Worm (Caenorhabditis elegans): ENCODE results near the gene K02E11.6.
"Not testable (repeated sequence)": the region's sequence is repeated elsewhere in the genome, so short reads cannot be mapped to it uniquely, and the experiment has no call there.

The K02E11.6 gene

DNA sequence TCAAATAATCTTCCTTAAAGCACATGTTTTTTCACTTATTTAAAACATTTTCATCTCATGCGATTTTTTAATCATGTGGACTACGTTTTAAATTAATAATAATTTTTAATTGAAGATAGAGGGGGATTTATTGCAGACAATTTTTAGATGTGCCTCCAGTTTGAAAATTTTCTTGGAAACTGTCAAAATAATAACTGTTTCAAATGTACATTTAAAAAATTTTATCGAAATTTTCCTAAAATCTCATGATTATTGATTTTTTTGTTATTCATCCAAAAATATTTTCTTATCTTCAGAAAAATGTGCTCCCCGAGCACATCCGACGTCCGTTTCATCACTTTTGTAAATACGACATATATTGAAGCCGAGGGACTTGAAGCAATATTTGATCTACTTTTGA lies 8.2 kb downstream of the K02E11.6 start, which contains the start of gene sre-8:
Gene sre-8 (plus strand): TSS at position 301 of the 400 bp plus-strand sequence.
- no peak for TF ChIP-seq unc-62 (GFP tag; optimal IDR thresholded peaks at IDR 0.05)

- TF ChIP-seq unc-62 (GFP tag; optimal IDR thresholded peaks at IDR 0.05): no peak
Observed at ce11 chrV:14260831-14261230, 12.2 kb downstream of the K02E11.6 start, which contains the start of gene F40G12.2. F40G12.2 (minus strand) TSS chrV:14260931.

DNA sequence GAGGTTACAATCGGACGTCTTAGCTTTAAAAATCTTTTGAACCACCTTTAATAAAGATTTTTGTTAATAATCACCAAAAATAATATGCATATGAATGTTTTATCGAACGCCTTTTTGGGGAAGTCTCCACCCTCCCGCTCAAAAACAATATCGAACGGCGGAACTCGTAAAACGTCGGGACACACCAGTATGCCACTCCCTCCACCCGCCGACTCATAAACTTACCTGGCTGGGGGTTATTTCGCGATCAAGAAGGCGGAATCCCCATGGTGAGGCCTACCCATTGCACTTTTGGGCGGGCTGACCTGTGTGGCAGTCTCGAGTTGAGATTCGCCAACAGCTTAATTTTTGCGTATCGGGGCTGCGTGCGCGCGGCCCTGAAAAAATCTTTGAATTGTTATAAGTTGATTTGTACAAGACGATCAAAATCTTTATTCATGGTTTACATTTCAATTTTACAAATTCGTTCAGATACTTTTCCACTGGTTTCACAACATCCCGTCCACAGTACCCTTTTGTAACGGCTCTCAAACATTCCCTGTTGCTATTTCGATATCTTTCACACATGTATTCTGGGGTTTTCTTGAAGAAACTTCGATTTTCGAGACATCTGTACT lies 18.8 kb downstream of the K02E11.6 start:
- TF ChIP-seq unc-62 (GFP tag; optimal IDR thresholded peaks at IDR 0.05): no peak

- no peak for TF ChIP-seq unc-62 (GFP tag; optimal IDR thresholded peaks at IDR 0.05)
Observed at ce11 chrV:14268616-14269015, 20.0 kb downstream of the K02E11.6 start, which contains the start of gene F40G12.4. F40G12.4 (minus strand) TSS chrV:14268716.

DNA sequence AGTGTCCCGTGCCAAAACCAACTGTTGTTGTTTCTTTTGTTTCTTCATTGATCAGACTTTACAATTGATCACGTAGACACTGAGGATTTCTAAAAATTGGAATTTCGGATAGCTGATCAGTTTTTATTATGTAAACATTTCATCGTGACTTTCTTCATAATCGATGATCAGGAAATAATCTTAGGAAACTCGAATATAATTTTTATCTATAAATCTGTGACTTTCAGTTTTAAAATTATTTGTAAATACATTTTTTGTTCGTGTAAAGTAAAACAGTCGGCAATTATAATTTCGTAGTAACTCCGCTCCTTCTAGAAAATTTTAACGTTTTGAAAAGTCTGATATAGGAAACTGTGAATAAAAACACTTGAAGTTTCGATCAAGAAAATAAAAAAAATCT lies 22.1 kb downstream of the K02E11.6 start, which contains the start of gene F40G12.5:
Gene F40G12.5 (minus strand): TSS at position 101 of the 400 bp plus-strand sequence.
- no peak for TF ChIP-seq unc-62 (GFP tag; optimal IDR thresholded peaks at IDR 0.05)

DNA sequence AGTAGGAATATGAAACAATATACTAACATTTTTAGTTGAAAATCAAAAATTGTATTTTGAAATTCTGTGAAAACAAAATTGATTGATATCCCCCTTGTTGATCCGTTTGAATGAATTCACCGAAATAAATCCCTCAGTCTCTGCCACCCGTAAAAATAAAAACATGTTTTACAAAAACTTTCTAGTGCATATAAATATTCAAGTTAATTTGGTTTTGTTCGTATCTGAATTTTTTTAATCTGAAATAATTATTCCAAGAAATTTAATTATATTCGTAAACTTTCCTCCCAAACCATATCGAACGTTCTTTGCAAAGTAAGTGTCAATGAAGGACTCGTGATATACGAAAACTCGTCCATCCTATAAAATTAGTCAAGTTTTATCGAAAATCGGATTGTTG lies 24.4 kb downstream of the K02E11.6 start, which contains the start of gene F40G12.6:
Gene F40G12.6 (minus strand): TSS at position 101 of the 400 bp plus-strand sequence.
- no peak for TF ChIP-seq unc-62 (GFP tag; optimal IDR thresholded peaks at IDR 0.05)

DNA sequence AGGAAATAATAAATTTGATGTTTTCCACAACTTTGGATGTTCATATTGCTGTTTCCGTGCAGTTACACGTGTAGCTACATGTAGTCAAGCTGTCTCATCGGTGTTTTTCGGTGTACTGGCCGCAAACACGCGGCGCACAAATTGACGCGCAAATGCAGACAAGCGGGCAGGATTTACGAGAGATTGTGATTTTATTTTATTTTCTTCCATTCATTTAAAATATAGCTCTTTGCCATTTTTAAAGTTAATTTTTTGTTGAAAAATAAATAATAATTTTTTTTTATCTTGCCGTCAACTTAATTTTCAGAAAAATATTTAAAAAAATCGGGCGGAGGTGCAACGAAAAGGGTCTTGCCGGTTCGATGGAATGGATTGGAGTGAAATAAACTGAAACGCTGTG lies 25.7 kb downstream of the K02E11.6 start, which contains the start of gene F40G12.7:
Gene F40G12.7 (plus strand): TSS at position 301 of the 400 bp plus-strand sequence.
- not testable (repeated sequence) for TF ChIP-seq unc-62 (GFP tag; optimal IDR thresholded peaks at IDR 0.05)

ce11 chrV:14279777-14280176 lies 31.2 kb downstream of the K02E11.6 start, which contains the start of gene srt-33:
srt-33 (minus strand) TSS chrV:14279877.
- TF ChIP-seq unc-62 (GFP tag; optimal IDR thresholded peaks at IDR 0.05): no peak

ce11 chrV:14282222-14282709 lies 33.7 kb downstream of the K02E11.6 start, which contains the start of the genes srt-74 and F40G12.9:
srt-74 (minus strand) TSS chrV:14282322.
F40G12.9 (plus strand) TSS chrV:14282659.
- TF ChIP-seq unc-62 (GFP tag; optimal IDR thresholded peaks at IDR 0.05): no peak

- TF ChIP-seq unc-62 (GFP tag; optimal IDR thresholded peaks at IDR 0.05): no peak
Observed at ce11 chrV:14283241-14283640, 34.6 kb downstream of the K02E11.6 start, which contains the start of gene F40G12.10. F40G12.10 (plus strand) TSS chrV:14283541.

DNA sequence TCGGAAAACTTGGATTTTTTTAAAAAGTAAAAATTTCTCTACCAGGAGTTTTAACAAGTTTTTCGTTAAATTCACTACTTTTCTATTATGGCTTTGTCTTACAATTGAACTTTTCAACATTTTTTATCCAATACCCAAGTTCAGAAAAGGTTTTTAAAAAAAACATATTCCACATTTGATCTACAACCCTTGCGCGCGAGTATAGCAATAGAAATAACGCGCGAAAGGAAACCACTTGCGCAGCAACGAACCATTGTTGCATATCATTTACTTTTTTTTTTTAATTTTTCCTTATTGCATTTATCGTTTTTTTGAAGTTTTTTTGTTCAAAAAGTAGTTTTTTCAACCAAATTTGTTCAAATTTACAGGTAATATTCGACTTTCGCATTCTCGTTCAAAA lies 37.2 kb downstream of the K02E11.6 start, which contains the start of gene F40G12.11:
Gene F40G12.11 (plus strand): TSS at position 369 of the 400 bp plus-strand sequence.
- no peak for TF ChIP-seq unc-62 (GFP tag; optimal IDR thresholded peaks at IDR 0.05)

DNA sequence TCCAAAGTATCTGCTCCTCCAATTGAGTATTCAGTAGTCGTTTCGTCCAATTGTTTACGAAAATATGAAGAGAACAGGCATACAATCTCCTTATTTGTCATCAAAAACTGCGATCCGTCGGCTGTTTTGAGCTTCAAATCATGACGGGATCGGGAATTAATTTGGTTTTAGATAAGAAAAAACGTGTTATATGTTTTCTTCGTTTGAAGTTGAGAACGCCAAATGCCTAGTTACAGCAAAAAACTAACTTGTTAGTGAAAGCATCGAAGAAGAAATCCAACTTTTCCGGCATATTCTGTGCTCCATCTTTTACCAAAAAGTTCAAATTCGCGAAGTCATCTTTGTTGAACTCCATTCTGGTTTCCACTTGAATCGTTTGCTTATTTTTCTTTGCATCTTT lies 40.8 kb downstream of the K02E11.6 start, which contains the start of gene F14D7.1:
Gene F14D7.1 (minus strand): TSS at position 101 of the 400 bp plus-strand sequence.
- TF ChIP-seq unc-62 (GFP tag; optimal IDR thresholded peaks at IDR 0.05): no peak

ce11 chrV:14290636-14291035 lies 42.0 kb downstream of the K02E11.6 start, which contains the start of gene F14D7.18:
F14D7.18 (minus strand) TSS chrV:14290736.
- TF ChIP-seq unc-62 (GFP tag; optimal IDR thresholded peaks at IDR 0.05): no peak

ce11 chrV:14293667-14294194 lies 45.1 kb downstream of the K02E11.6 start, which contains the start of gene F14D7.2:
F14D7.2 (minus strand) TSS chrV:14293717.
- no peak for TF ChIP-seq unc-62 (GFP tag; optimal IDR thresholded peaks at IDR 0.05)

- TF ChIP-seq unc-62 (GFP tag; optimal IDR thresholded peaks at IDR 0.05): no peak
Observed at ce11 chrV:14294396-14294795, 45.8 kb downstream of the K02E11.6 start, which contains the start of gene F14D7.9. F14D7.9 (plus strand) TSS chrV:14294696.

ce11 chrV:14296499-14296898 lies 47.9 kb downstream of the K02E11.6 start, which contains the start of gene F14D7.3:
F14D7.3 (plus strand) TSS chrV:14296799.
- no peak for TF ChIP-seq unc-62 (GFP tag; optimal IDR thresholded peaks at IDR 0.05)

Measured in whole organism, dauer.